Fruit fly (Drosophila melanogaster) whole organism, adult: ENCODE results near the gene Sfp93F.

Source experiments
- CG12768 ChIP-seq: fragments of 200-800 bp; sonication (Bioruptor generic); optimal IDR thresholded peaks from 2 replicates; lab custom pipeline; 2017; ENCODE audit warnings: missing biosample characterization, missing genetic modification characterization, mild to moderate bottlenecking, moderate library complexity, missing genetic modification reagents
- CG14711 ChIP-seq: fragments of 200-800 bp; sonication (Bioruptor generic); optimal IDR thresholded peaks from 2 replicates; lab custom pipeline; 2018; ENCODE audit warnings: missing biosample characterization, mild to moderate bottlenecking, missing genetic modification characterization, moderate library complexity
- CG1620 ChIP-seq: fragments of 200-800 bp; sonication (Bioruptor generic); optimal IDR thresholded peaks from 2 replicates; lab custom pipeline; 2016; ENCODE audit warnings: missing biosample characterization, missing genetic modification characterization
- CG5204 ChIP-seq: fragments of 200-800 bp; sonication (Bioruptor generic); optimal IDR thresholded peaks from 2 replicates; lab custom pipeline; 2016; ENCODE audit warnings: missing biosample characterization, missing genetic modification characterization
- CG7101 ChIP-seq: fragments of 200-800 bp; sonication (Bioruptor generic); optimal IDR thresholded peaks from 2 replicates; lab custom pipeline; 2018; ENCODE audit warnings: missing biosample characterization, mild to moderate bottlenecking, missing genetic modification characterization, moderate library complexity
- Clk ChIP-seq: fragments of 200-800 bp; sonication (Bioruptor generic); optimal IDR thresholded peaks from 2 replicates; lab custom pipeline; 2017; ENCODE audit warnings: missing biosample characterization, missing genetic modification characterization
- Crg-1 ChIP-seq: fragments of 200-800 bp; sonication (Bioruptor generic); optimal IDR thresholded peaks from 2 replicates; lab custom pipeline; 2016; ENCODE audit warnings: missing biosample characterization, missing genetic modification characterization
- Hr96 ChIP-seq: fragments of 200-800 bp; sonication (Bioruptor generic); optimal IDR thresholded peaks from 2 replicates; lab custom pipeline; 2016; ENCODE audit warnings: missing biosample characterization, missing genetic modification characterization
- bab1 ChIP-seq: fragments of 200-800 bp; sonication (Bioruptor generic); optimal IDR thresholded peaks from 3 replicates; lab custom pipeline; 2019; ENCODE audit warnings: missing biosample characterization, mild to moderate bottlenecking, missing genetic modification characterization, moderate library complexity
- cnc ChIP-seq, 2 experiments: fragments of >200 bp; optimal IDR thresholded peaks; 2 replicates each; lab custom pipeline; 2017
- pad ChIP-seq: fragments of 200-800 bp; sonication (Bioruptor generic); optimal IDR thresholded peaks from 3 replicates; lab custom pipeline; 2017; ENCODE audit warnings: missing biosample characterization, missing genetic modification characterization, mild to moderate bottlenecking, moderate library complexity, missing genetic modification reagents
- tj ChIP-seq: fragments of 200-800 bp; sonication (Bioruptor generic); optimal IDR thresholded peaks from 3 replicates; lab custom pipeline; 2017; ENCODE audit warnings: missing biosample characterization, mild to moderate bottlenecking, missing genetic modification characterization, moderate library complexity
- toe ChIP-seq: fragments of 200-800 bp; sonication (Bioruptor generic); optimal IDR thresholded peaks from 2 replicates; lab custom pipeline; 2016; ENCODE audit warnings: missing biosample characterization, missing genetic modification characterization

DNA sequence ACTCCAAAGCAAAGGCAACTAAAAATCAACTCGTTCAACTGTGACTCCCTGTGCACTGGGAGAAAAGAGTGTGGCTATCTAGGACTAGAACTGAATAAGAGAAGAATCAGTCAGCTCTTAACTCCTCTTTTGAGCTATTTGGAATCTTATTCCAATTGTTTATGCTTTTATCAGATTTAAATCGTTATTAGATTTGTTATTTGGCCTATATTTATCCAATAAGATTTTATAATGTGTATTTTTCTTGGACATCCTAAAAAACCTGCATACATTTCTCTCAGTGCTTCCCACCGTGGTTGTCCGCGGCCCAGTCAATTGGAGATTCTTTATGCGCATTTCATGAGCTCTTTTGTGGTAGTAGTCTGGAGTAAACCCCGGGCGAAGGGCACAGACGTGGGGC is 45.4 kb upstream of the Sfp93F start:
- no peak for TF ChIP-seq pad (GFP tag; lab: Kevin White, UChicago)
- no peak for TF ChIP-seq CG14711 (tag; lab: Kevin White, UChicago)
- no peak for TF ChIP-seq toe
- TF ChIP-seq tj (GFP tag; lab: Kevin White, UChicago): no peak
- no peak for TF ChIP-seq CG12768 (GFP tag; lab: Kevin White, UChicago)
- TF ChIP-seq Clk (GFP tag; lab: Kevin White, UChicago): no peak
- no peak for TF ChIP-seq Hr96 (GFP tag; lab: Kevin White, UChicago)
- no peak for TF ChIP-seq cnc (optimal IDR thresholded peaks at IDR 0.05; lab: Kevin White, UChicago)
- no peak for TF ChIP-seq CG1620 (GFP tag; lab: Kevin White, UChicago)
- no peak for TF ChIP-seq bab1 (GFP tag; lab: Kevin White, UChicago)
- TF ChIP-seq Crg-1 (GFP tag; lab: Kevin White, UChicago): no peak
- TF ChIP-seq CG7101: no peak
- TF ChIP-seq CG5204 (GFP tag; lab: Kevin White, UChicago): no peak
